Worm (Caenorhabditis elegans) whole organism, L2 larva: ENCODE results near the gene rab-6.1.

Experiments
- C34F6.9 ChIP-seq: fragments of 150-350 bp; optimal IDR thresholded peaks from 2 replicates; lab custom pipeline; 2014; ENCODE audit warnings: missing biosample characterization, missing genetic modification characterization
- F13H6.1 ChIP-seq: sonication (generic microtip); optimal IDR thresholded peaks from 2 replicates; lab custom pipeline; 2016; ENCODE audit warnings: missing genetic modification characterization, missing compliant biosample characterization
- R02D3.7 ChIP-seq: fragments of 150-350 bp; optimal IDR thresholded peaks from 2 replicates; lab custom pipeline; 2014; ENCODE audit warnings: missing biosample characterization, missing genetic modification characterization
- Y55F3AM.14 ChIP-seq: fragments of 200-800 bp; sonication (Bioruptor generic); optimal IDR thresholded peaks from 2 replicates; lab custom pipeline; 2018; ENCODE audit warnings: mild to moderate bottlenecking, missing genetic modification characterization, missing compliant biosample characterization
- ZK546.5 ChIP-seq: sonication (generic microtip); optimal IDR thresholded peaks from 2 replicates; lab custom pipeline; 2017; ENCODE audit warnings: missing biosample characterization, missing genetic modification characterization
- alr-1 ChIP-seq: fragments of 150-350 bp; optimal IDR thresholded peaks from 2 replicates; lab custom pipeline; 2014; ENCODE audit warnings: missing biosample characterization, missing genetic modification characterization
- aly-2 ChIP-seq: fragments of 150-350 bp; optimal IDR thresholded peaks from 2 replicates; lab custom pipeline; 2014; ENCODE audit warnings: missing biosample characterization, missing genetic modification characterization
- ama-1 ChIP-seq: fragments of 150-350 bp; optimal IDR thresholded peaks from 2 replicates; lab custom pipeline; 2018; ENCODE audit warnings: inconsistent platforms
- blmp-1 ChIP-seq: sonication (generic microtip); optimal IDR thresholded peaks from 2 replicates; lab custom pipeline; 2017; ENCODE audit warnings: missing genetic modification characterization, mild to moderate bottlenecking, missing compliant biosample characterization, antibody characterized with exemption, moderate library complexity; ENCODE audit not compliant: insufficient read depth
- ceh-16 ChIP-seq: fragments of 150-350 bp; optimal IDR thresholded peaks from 2 replicates; lab custom pipeline; 2014; ENCODE audit warnings: missing biosample characterization, missing genetic modification characterization
- ceh-82 ChIP-seq: fragments of 150-350 bp; optimal IDR thresholded peaks from 2 replicates; lab custom pipeline; 2014; ENCODE audit warnings: missing biosample characterization, missing genetic modification characterization
- crh-2 ChIP-seq: sonication (generic microtip); optimal IDR thresholded peaks from 2 replicates; lab custom pipeline; 2017; ENCODE audit warnings: missing biosample characterization, missing genetic modification characterization
- dmd-4 ChIP-seq: sonication (generic microtip); optimal IDR thresholded peaks from 2 replicates; lab custom pipeline; 2017; ENCODE audit warnings: missing biosample characterization, missing genetic modification characterization
- egl-27 ChIP-seq: sonication (generic microtip); optimal IDR thresholded peaks from 3 replicates; lab custom pipeline; 2017; ENCODE audit warnings: missing biosample characterization, missing genetic modification reagents, missing genetic modification characterization
- elt-1 ChIP-seq: fragments of 150-350 bp; optimal IDR thresholded peaks from 2 replicates; lab custom pipeline; 2014; ENCODE audit warnings: missing biosample characterization, missing genetic modification characterization
- elt-3 ChIP-seq: sonication (generic microtip); optimal IDR thresholded peaks from 2 replicates; lab custom pipeline; 2017; ENCODE audit warnings: missing biosample characterization, missing genetic modification characterization
- fos-1 ChIP-seq: fragments of 150-350 bp; optimal IDR thresholded peaks from 2 replicates; lab custom pipeline; 2014; ENCODE audit warnings: missing biosample characterization, missing genetic modification characterization
- gmeb-1 ChIP-seq: fragments of 150-350 bp; optimal IDR thresholded peaks from 2 replicates; lab custom pipeline; 2014; ENCODE audit warnings: missing biosample characterization, missing genetic modification characterization
- lin-11 ChIP-seq: fragments of 150-350 bp; sonication (generic microtip); optimal IDR thresholded peaks from 2 replicates; lab custom pipeline; 2014; ENCODE audit warnings: missing biosample characterization, missing genetic modification characterization, inconsistent platforms, mixed read lengths
- lin-13 ChIP-seq: fragments of 150-350 bp; optimal IDR thresholded peaks from 2 replicates; lab custom pipeline; 2014; ENCODE audit warnings: missing biosample characterization, missing genetic modification reagents, missing genetic modification characterization
- lsy-2 ChIP-seq, 2 experiments: fragments of 150-350 bp in 1 of 2; sonication (generic microtip) in 1 of 2; optimal IDR thresholded peaks; 2 replicates each; lab custom pipeline; 2014 to 2017; ENCODE audit warnings: missing biosample characterization in 2 of 2, missing genetic modification characterization in 2 of 2
- mab-5 ChIP-seq: fragments of 150-350 bp; optimal IDR thresholded peaks from 2 replicates; lab custom pipeline; 2014; ENCODE audit warnings: missing biosample characterization, missing genetic modification characterization
- mbf-1 ChIP-seq: sonication (generic microtip); optimal IDR thresholded peaks from 2 replicates; lab custom pipeline; 2017; ENCODE audit warnings: missing biosample characterization, missing genetic modification characterization
- mdl-1 ChIP-seq, 2 experiments: fragments of 150-350 bp in 1 of 2; sonication (generic microtip) in 1 of 2; optimal IDR thresholded peaks; 2 replicates each; lab custom pipeline; 2017; ENCODE audit warnings: missing biosample characterization in 2 of 2, missing genetic modification characterization in 2 of 2
- nhr-10 ChIP-seq: sonication (generic microtip); optimal IDR thresholded peaks from 2 replicates; lab custom pipeline; 2017; ENCODE audit warnings: missing biosample characterization, missing genetic modification characterization
- nhr-11 ChIP-seq: fragments of 150-350 bp; optimal IDR thresholded peaks from 2 replicates; lab custom pipeline; 2014; ENCODE audit warnings: missing biosample characterization, missing genetic modification characterization
- nhr-12 ChIP-seq: fragments of 150-350 bp; optimal IDR thresholded peaks from 2 replicates; lab custom pipeline; 2014; ENCODE audit warnings: missing biosample characterization, missing genetic modification characterization
- nhr-129 ChIP-seq: fragments of 150-350 bp; optimal IDR thresholded peaks from 2 replicates; lab custom pipeline; 2014; ENCODE audit warnings: missing biosample characterization, missing genetic modification characterization
- nhr-21 ChIP-seq: fragments of 150-350 bp; optimal IDR thresholded peaks from 2 replicates; lab custom pipeline; 2014; ENCODE audit warnings: missing biosample characterization, missing genetic modification characterization
- nhr-23 ChIP-seq: fragments of 150-350 bp; optimal IDR thresholded peaks from 2 replicates; lab custom pipeline; 2014; ENCODE audit warnings: missing biosample characterization, missing genetic modification reagents, missing genetic modification characterization
- nhr-237 ChIP-seq: fragments of 150-350 bp; optimal IDR thresholded peaks from 2 replicates; lab custom pipeline; 2014; ENCODE audit warnings: missing biosample characterization, missing genetic modification characterization
- nhr-25 ChIP-seq: fragments of 150-350 bp; sonication (generic microtip); optimal IDR thresholded peaks from 3 replicates; lab custom pipeline; 2014; ENCODE audit warnings: missing biosample characterization, missing genetic modification characterization
- nhr-6 ChIP-seq: fragments of 150-350 bp; optimal IDR thresholded peaks from 2 replicates; lab custom pipeline; 2014; ENCODE audit warnings: missing biosample characterization, missing genetic modification characterization
- nhr-77 ChIP-seq: fragments of 150-350 bp; optimal IDR thresholded peaks from 2 replicates; lab custom pipeline; 2014; ENCODE audit warnings: missing biosample characterization, missing genetic modification characterization
- peb-1 ChIP-seq: fragments of 150-350 bp; optimal IDR thresholded peaks from 2 replicates; lab custom pipeline; 2014; ENCODE audit warnings: missing biosample characterization, missing genetic modification characterization
- sem-4 ChIP-seq: fragments of 150-350 bp; optimal IDR thresholded peaks from 2 replicates; lab custom pipeline; 2014; ENCODE audit warnings: missing biosample characterization, missing genetic modification reagents, missing genetic modification characterization
- skn-1 ChIP-seq: sonication (generic microtip); optimal IDR thresholded peaks from 2 replicates; lab custom pipeline; 2017; ENCODE audit warnings: missing biosample characterization, missing genetic modification characterization
- sma-3 ChIP-seq: sonication (generic microtip); optimal IDR thresholded peaks from 2 replicates; lab custom pipeline; 2016; ENCODE audit warnings: missing genetic modification reagents, missing genetic modification characterization, missing compliant biosample characterization
- sma-9 ChIP-seq, 2 experiments: fragments of 150-350 bp in 1 of 2; sonication (generic microtip) in 1 of 2; optimal IDR thresholded peaks; 2 replicates each; lab custom pipeline; 2014 to 2016; ENCODE audit warnings: missing genetic modification characterization in 2 of 2, mild to moderate bottlenecking in 1 of 2, missing biosample characterization in 1 of 2, missing compliant biosample characterization in 1 of 2, missing genetic modification reagents in 1 of 2, moderate library complexity in 1 of 2
- snpc-4 ChIP-seq: fragments of 150-350 bp; optimal IDR thresholded peaks from 2 replicates; lab custom pipeline; 2014; ENCODE audit warnings: missing biosample characterization, missing genetic modification characterization
- unc-62 ChIP-seq: fragments of 150-350 bp; optimal IDR thresholded peaks from 2 replicates; lab custom pipeline; 2014; ENCODE audit warnings: missing biosample characterization, missing genetic modification reagents, missing genetic modification characterization
- zag-1 ChIP-seq: fragments of 150-350 bp; optimal IDR thresholded peaks from 2 replicates; lab custom pipeline; 2014; ENCODE audit warnings: missing biosample characterization, missing genetic modification characterization
- ztf-1 ChIP-seq: fragments of 200-800 bp; sonication (Bioruptor generic); conservative IDR thresholded peaks from 2 replicates; pipeline ENCODE4 v1.3.6; 2022; ENCODE audit warnings: missing genetic modification characterization, missing compliant biosample characterization
- ztf-11 ChIP-seq: sonication (generic microtip); optimal IDR thresholded peaks from 2 replicates; lab custom pipeline; 2017; ENCODE audit warnings: missing biosample characterization, missing genetic modification characterization

The rab-6.1 gene

DNA sequence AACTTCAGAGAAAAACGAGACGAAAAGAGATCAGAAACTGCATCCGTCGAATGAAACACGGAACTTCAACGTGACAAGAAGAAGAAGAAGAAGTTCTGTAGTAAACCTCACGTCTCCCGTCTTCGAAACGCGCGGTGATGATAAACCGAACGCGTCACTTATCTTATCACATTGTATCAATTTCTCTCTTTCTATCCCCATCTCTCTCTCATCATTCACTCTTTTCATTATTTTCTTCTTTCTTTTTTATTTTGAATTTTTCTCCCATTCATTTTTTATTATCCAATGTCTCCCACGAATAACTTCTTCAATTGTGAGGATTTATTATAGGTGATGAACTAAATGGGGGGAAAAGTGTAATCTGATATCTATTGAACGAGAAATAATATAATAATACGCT lies 18.9 kb downstream of the rab-6.1 start:
- TF ChIP-seq mab-5 (tag; lab: Kevin White, UChicago) (no peak), elt-1 (tag; lab: Kevin White, UChicago) (no peak), blmp-1 (tag; lab: Kevin White, UChicago) (peak; percentile 78), crh-2 (peak; percentile 64), ztf-1 (GFP tag; lab: Robert Waterston, UW) (no peak), nhr-237 (tag; lab: Kevin White, UChicago) (no peak), mbf-1 (tag; lab: Kevin White, UChicago) (no peak), Y55F3AM.14 (GFP tag; lab: Kevin White, UChicago) (no peak), zag-1 (tag; lab: Kevin White, UChicago) (no peak), peb-1 (tag; lab: Kevin White, UChicago) (no peak), unc-62 (GFP tag; lab: Kevin White, UChicago) (no peak), ztf-11 (no peak), nhr-10 (tag; lab: Kevin White, UChicago) (no peak), sma-3 (GFP tag; lab: Kevin White, UChicago) (peak; percentile 65), lin-13 (GFP tag; lab: Kevin White, UChicago) (peak; percentile 21), nhr-129 (tag; lab: Kevin White, UChicago) (peak; percentile 28), egl-27 (tag; lab: Kevin White, UChicago) (peak; percentile 36), nhr-23 (no peak), aly-2 (tag; lab: Kevin White, UChicago) (no peak), lsy-2 (tag; optimal IDR thresholded peaks at IDR 0.05; lab: Kevin White, UChicago) (peak in 1 of 2 experiments; percentile 38), nhr-21 (tag; lab: Kevin White, UChicago) (peak; percentile 87), sem-4 (tag; lab: Kevin White, UChicago) (peak; percentile 23), C34F6.9 (tag; lab: Kevin White, UChicago) (peak; percentile 38), nhr-6 (tag; lab: Kevin White, UChicago) (peak; percentile 42), nhr-12 (no peak), ceh-16 (tag; lab: Kevin White, UChicago) (no peak), snpc-4 (tag; lab: Kevin White, UChicago) (no peak), ZK546.5 (tag; lab: Kevin White, UChicago) (no peak), nhr-25 (tag; lab: Kevin White, UChicago) (peak; percentile 85), ama-1 (lab: Kevin White, UChicago) (no peak), F13H6.1 (tag; lab: Kevin White, UChicago) (no peak), mdl-1 (tag; optimal IDR thresholded peaks at IDR 0.05; lab: Kevin White, UChicago) (peak in 1 of 2 experiments; percentile 41), nhr-11 (no peak), sma-9 (GFP tag; optimal IDR thresholded peaks at IDR 0.05; lab: Kevin White, UChicago) (peak; percentile 60), sma-9 (tag; optimal IDR thresholded peaks at IDR 0.05; lab: Kevin White, UChicago) (no peak), skn-1 (no peak), R02D3.7 (tag; lab: Kevin White, UChicago) (no peak), ceh-82 (tag; lab: Kevin White, UChicago) (no peak), fos-1 (peak; percentile 64), alr-1 (tag; lab: Kevin White, UChicago) (no peak), elt-3 (tag; lab: Kevin White, UChicago) (no peak), nhr-77 (tag; lab: Kevin White, UChicago) (no peak), lin-11 (tag; lab: Kevin White, UChicago) (no peak), dmd-4 (tag; lab: Kevin White, UChicago) (no peak)

DNA sequence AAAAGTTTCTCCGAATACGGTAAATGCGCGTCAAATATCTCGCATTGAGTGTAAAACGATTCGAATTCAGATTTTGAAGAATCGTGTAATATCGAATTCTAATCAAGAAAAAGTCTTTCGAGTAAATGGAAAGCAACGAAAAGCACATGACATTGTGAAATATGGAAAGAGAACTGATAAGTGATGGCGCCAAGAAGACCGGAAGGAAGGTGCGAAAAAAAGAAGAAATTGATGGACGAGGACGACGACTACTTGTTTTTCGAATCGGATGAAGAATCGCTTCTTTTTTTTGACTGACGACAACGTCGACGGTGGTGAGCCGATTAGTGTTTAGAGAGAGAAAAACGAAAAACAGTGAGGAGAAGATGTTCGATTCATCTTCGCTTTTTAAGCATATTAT lies 19.8 kb downstream of the rab-6.1 start:
- TF ChIP-seq elt-1 (tag; lab: Kevin White, UChicago) = no peak
- no peak for TF ChIP-seq aly-2 (tag; lab: Kevin White, UChicago)
- no peak for TF ChIP-seq nhr-11
- TF ChIP-seq fos-1 = peak; percentile 68
- no peak for TF ChIP-seq nhr-25 (tag; lab: Kevin White, UChicago)
- no peak for TF ChIP-seq lin-11 (tag; lab: Kevin White, UChicago)
- peak; percentile 63 for TF ChIP-seq sma-9 (GFP tag; optimal IDR thresholded peaks at IDR 0.05; lab: Kevin White, UChicago)
- no peak for TF ChIP-seq sma-9 (tag; optimal IDR thresholded peaks at IDR 0.05; lab: Kevin White, UChicago)
- peak; percentile 47 for TF ChIP-seq sma-3 (GFP tag; lab: Kevin White, UChicago)
- no peak for TF ChIP-seq lsy-2 (tag; optimal IDR thresholded peaks at IDR 0.05; lab: Kevin White, UChicago)
- peak; percentile 41 for TF ChIP-seq nhr-21 (tag; lab: Kevin White, UChicago)
- no peak for TF ChIP-seq nhr-10 (tag; lab: Kevin White, UChicago)
- peak; percentile 5 for TF ChIP-seq gmeb-1
- no peak for TF ChIP-seq nhr-77 (tag; lab: Kevin White, UChicago)
- no peak for TF ChIP-seq unc-62 (GFP tag; lab: Kevin White, UChicago)
- TF ChIP-seq mbf-1 (tag; lab: Kevin White, UChicago) = no peak
- TF ChIP-seq R02D3.7 (tag; lab: Kevin White, UChicago) = no peak
